Fruit fly (Drosophila melanogaster) whole organism, adult: ENCODE data around the gene Sqor.

Experiments used
- CG11617 ChIP-seq: fragments of 200-800 bp; sonication (Bioruptor generic); optimal IDR thresholded peaks from 2 replicates; lab custom pipeline; 2017; ENCODE audit warnings: mild to moderate bottlenecking, missing biosample characterization, missing genetic modification reagents, missing genetic modification characterization
- CG12768 ChIP-seq: fragments of 200-800 bp; sonication (Bioruptor generic); optimal IDR thresholded peaks from 2 replicates; lab custom pipeline; 2017; ENCODE audit warnings: missing biosample characterization, missing genetic modification characterization, mild to moderate bottlenecking, moderate library complexity, missing genetic modification reagents
- CG14711 ChIP-seq: fragments of 200-800 bp; sonication (Bioruptor generic); optimal IDR thresholded peaks from 2 replicates; lab custom pipeline; 2018; ENCODE audit warnings: missing biosample characterization, mild to moderate bottlenecking, missing genetic modification characterization, moderate library complexity
- CG1620 ChIP-seq: fragments of 200-800 bp; sonication (Bioruptor generic); optimal IDR thresholded peaks from 2 replicates; lab custom pipeline; 2016; ENCODE audit warnings: missing biosample characterization, missing genetic modification characterization
- CG33017 ChIP-seq: fragments of 200-800 bp; sonication (Bioruptor generic); optimal IDR thresholded peaks from 2 replicates; lab custom pipeline; 2018; ENCODE audit warnings: missing biosample characterization, mild to moderate bottlenecking, missing genetic modification characterization, moderate library complexity
- CG5204 ChIP-seq: fragments of 200-800 bp; sonication (Bioruptor generic); optimal IDR thresholded peaks from 2 replicates; lab custom pipeline; 2016; ENCODE audit warnings: missing biosample characterization, missing genetic modification characterization
- CG7045 ChIP-seq: fragments of 200-800 bp; sonication (Bioruptor generic); optimal IDR thresholded peaks from 2 replicates; lab custom pipeline; 2017; ENCODE audit warnings: missing biosample characterization, mild to moderate bottlenecking, missing genetic modification characterization
- CG7101 ChIP-seq: fragments of 200-800 bp; sonication (Bioruptor generic); optimal IDR thresholded peaks from 2 replicates; lab custom pipeline; 2018; ENCODE audit warnings: missing biosample characterization, mild to moderate bottlenecking, missing genetic modification characterization, moderate library complexity
- Clk ChIP-seq: fragments of 200-800 bp; sonication (Bioruptor generic); optimal IDR thresholded peaks from 2 replicates; lab custom pipeline; 2017; ENCODE audit warnings: missing biosample characterization, missing genetic modification characterization
- Crg-1 ChIP-seq: fragments of 200-800 bp; sonication (Bioruptor generic); optimal IDR thresholded peaks from 2 replicates; lab custom pipeline; 2016; ENCODE audit warnings: missing biosample characterization, missing genetic modification characterization
- Hr96 ChIP-seq: fragments of 200-800 bp; sonication (Bioruptor generic); optimal IDR thresholded peaks from 2 replicates; lab custom pipeline; 2016; ENCODE audit warnings: missing biosample characterization, missing genetic modification characterization
- Mnt ChIP-seq: fragments of 200-800 bp; sonication (Bioruptor generic); optimal IDR thresholded peaks from 2 replicates; lab custom pipeline; 2016; ENCODE audit warnings: missing biosample characterization, mild to moderate bottlenecking, missing genetic modification characterization
- bab1 ChIP-seq: fragments of 200-800 bp; sonication (Bioruptor generic); optimal IDR thresholded peaks from 3 replicates; lab custom pipeline; 2019; ENCODE audit warnings: missing biosample characterization, mild to moderate bottlenecking, missing genetic modification characterization, moderate library complexity
- cic ChIP-seq: fragments of 200-800 bp; sonication (Bioruptor generic); optimal IDR thresholded peaks from 2 replicates; lab custom pipeline; 2017; ENCODE audit warnings: missing biosample characterization, mild to moderate bottlenecking, missing genetic modification characterization, moderate library complexity
- cnc ChIP-seq, 2 experiments: fragments of >200 bp; optimal IDR thresholded peaks; 2 replicates each; lab custom pipeline; 2017
- kay ChIP-seq: fragments of 200-800 bp; sonication (Bioruptor generic); peaks from one replicate; lab custom pipeline; 2016; ENCODE audit warnings: missing biosample characterization, missing genetic modification characterization, borderline replicate concordance
- ovo ChIP-seq: fragments of 200-800 bp; sonication (Bioruptor generic); optimal IDR thresholded peaks from 2 replicates; lab custom pipeline; 2016; ENCODE audit warnings: missing biosample characterization, missing genetic modification characterization
- pad ChIP-seq: fragments of 200-800 bp; sonication (Bioruptor generic); optimal IDR thresholded peaks from 3 replicates; lab custom pipeline; 2017; ENCODE audit warnings: missing biosample characterization, missing genetic modification characterization, mild to moderate bottlenecking, moderate library complexity, missing genetic modification reagents
- tj ChIP-seq: fragments of 200-800 bp; sonication (Bioruptor generic); optimal IDR thresholded peaks from 3 replicates; lab custom pipeline; 2017; ENCODE audit warnings: missing biosample characterization, mild to moderate bottlenecking, missing genetic modification characterization, moderate library complexity
- toe ChIP-seq: fragments of 200-800 bp; sonication (Bioruptor generic); optimal IDR thresholded peaks from 2 replicates; lab custom pipeline; 2016; ENCODE audit warnings: missing biosample characterization, missing genetic modification characterization

The Sqor gene

DNA sequence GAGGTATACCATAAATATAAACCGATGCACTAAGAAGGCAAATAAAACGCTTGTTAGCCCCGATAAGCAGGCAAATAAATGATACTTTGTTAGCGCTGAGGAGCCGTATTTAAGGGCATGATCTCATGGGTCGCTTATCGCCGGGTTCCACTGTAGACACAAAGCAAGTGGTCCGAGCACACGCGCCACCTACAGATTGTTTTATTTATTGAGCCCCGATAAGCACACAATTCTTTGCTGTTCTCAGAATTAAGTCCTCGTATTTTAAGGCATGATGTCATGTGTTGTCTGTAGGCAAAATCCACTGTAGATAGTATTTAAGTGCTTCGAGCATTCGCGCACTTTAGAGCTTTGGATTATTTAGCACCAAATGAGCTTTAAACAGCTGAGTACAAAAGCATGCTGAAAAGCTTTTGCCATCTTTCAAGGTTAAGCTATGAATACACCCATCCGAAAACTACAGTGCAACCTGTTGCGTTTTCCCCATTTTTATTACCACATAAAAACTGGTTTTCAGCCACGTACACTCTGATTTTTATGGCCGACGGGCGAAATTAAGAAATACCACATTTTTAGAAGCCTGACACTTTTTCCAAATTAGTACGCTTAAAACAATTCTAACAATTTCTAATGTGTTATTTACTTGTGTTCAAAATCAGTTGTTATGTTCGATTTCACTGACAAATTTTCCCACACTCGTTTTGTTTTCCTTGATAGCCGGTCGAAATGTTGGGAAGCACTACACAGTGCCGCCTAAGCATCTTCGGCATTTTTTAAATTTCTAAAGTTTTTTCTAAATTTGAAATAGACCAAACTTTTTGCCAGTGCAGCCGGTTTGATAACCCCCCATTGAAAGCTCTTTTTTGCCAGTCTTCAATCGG, at the start of gene Sqor:
TSS of gene Sqor (plus strand) at position 732 of the 881 bp plus-strand sequence.
- TF ChIP-seq toe (peak; percentile 91), pad (GFP tag; lab: Kevin White, UChicago) (peak; percentile 82), CG1620 (GFP tag; lab: Kevin White, UChicago) (peak; percentile 78), CG14711 (peak; percentile 76), bab1 (GFP tag; lab: Kevin White, UChicago) (peak; percentile 90), Mnt (GFP tag; lab: Kevin White, UChicago) (peak; percentile 68), CG11617 (GFP tag; lab: Kevin White, UChicago) (peak; percentile 97), Hr96 (GFP tag; lab: Kevin White, UChicago) (peak; percentile 92), kay (no peak), CG7045 (GFP tag; lab: Kevin White, UChicago) (peak; percentile 92), Clk (GFP tag; lab: Kevin White, UChicago) (peak; percentile 84), CG5204 (GFP tag; lab: Kevin White, UChicago) (peak; percentile 91), CG7101 (tag; lab: Kevin White, UChicago) (peak; percentile 91), CG33017 (tag; lab: Kevin White, UChicago) (peak; percentile 89), cic (GFP tag; lab: Kevin White, UChicago) (peak; percentile 71), CG12768 (GFP tag; lab: Kevin White, UChicago) (peak; percentile 94), cnc (optimal IDR thresholded peaks at IDR 0.05; lab: Kevin White, UChicago) (no peak), Crg-1 (GFP tag; lab: Kevin White, UChicago) (peak; percentile 79), tj (GFP tag; lab: Kevin White, UChicago) (peak; percentile 77), ovo (GFP tag; lab: Kevin White, UChicago) (peak; percentile 77)

dm6 chr3L:4193730-4194649, 46.0 kb upstream of the Sqor start, which contains the start of gene CG43367:
Gene CG43367, plus strand, starts transcription at chr3L:4193993.
- TF ChIP-seq Crg-1 (GFP tag; lab: Kevin White, UChicago) (peak; percentile 19), tj (GFP tag; lab: Kevin White, UChicago) (peak; percentile 5), CG7101 (tag; lab: Kevin White, UChicago) (peak; percentile 0), bab1 (GFP tag; lab: Kevin White, UChicago) (peak; percentile 26), cic (GFP tag; lab: Kevin White, UChicago) (no peak), kay (peak; percentile 59), CG1620 (GFP tag; lab: Kevin White, UChicago) (peak; percentile 51), pad (GFP tag; lab: Kevin White, UChicago) (peak; percentile 25), cnc (optimal IDR thresholded peaks at IDR 0.05; lab: Kevin White, UChicago) (no peak)

dm6 chr3L:4204239-4204638, 35.7 kb upstream of the Sqor start, which contains the start of gene CG15005:
Gene CG15005, minus strand, starts transcription at chr3L:4204339.
- TF ChIP-seq Mnt (GFP tag; lab: Kevin White, UChicago) (no peak), CG5204 (GFP tag; lab: Kevin White, UChicago) (no peak), Crg-1 (GFP tag; lab: Kevin White, UChicago) (no peak), Hr96 (GFP tag; lab: Kevin White, UChicago) (no peak), CG7045 (GFP tag; lab: Kevin White, UChicago) (no peak), CG11617 (GFP tag; lab: Kevin White, UChicago) (no peak), toe (no peak), kay (no peak), Clk (GFP tag; lab: Kevin White, UChicago) (no peak), cnc (optimal IDR thresholded peaks at IDR 0.05; lab: Kevin White, UChicago) (no peak), tj (GFP tag; lab: Kevin White, UChicago) (no peak), bab1 (GFP tag; lab: Kevin White, UChicago) (no peak), CG12768 (GFP tag; lab: Kevin White, UChicago) (no peak), pad (GFP tag; lab: Kevin White, UChicago) (no peak), CG14711 (no peak), CG1620 (GFP tag; lab: Kevin White, UChicago) (no peak), CG7101 (tag; lab: Kevin White, UChicago) (no peak), CG33017 (tag; lab: Kevin White, UChicago) (no peak), cic (GFP tag; lab: Kevin White, UChicago) (no peak)

dm6 chr3L:4204867-4205266, 35.1 kb upstream of the Sqor start:
- TF ChIP-seq ovo (GFP tag; lab: Kevin White, UChicago) (no peak), pad (GFP tag; lab: Kevin White, UChicago) (no peak), CG7101 (tag; lab: Kevin White, UChicago) (no peak), cic (GFP tag; lab: Kevin White, UChicago) (no peak), CG14711 (no peak), CG5204 (GFP tag; lab: Kevin White, UChicago) (no peak), cnc (optimal IDR thresholded peaks at IDR 0.05; lab: Kevin White, UChicago) (no peak)

- TF ChIP-seq tj (GFP tag; lab: Kevin White, UChicago) (no peak), CG33017 (tag; lab: Kevin White, UChicago) (no peak), CG7045 (GFP tag; lab: Kevin White, UChicago) (no peak), CG11617 (GFP tag; lab: Kevin White, UChicago) (no peak), cic (GFP tag; lab: Kevin White, UChicago) (no peak), bab1 (GFP tag; lab: Kevin White, UChicago) (no peak), Hr96 (GFP tag; lab: Kevin White, UChicago) (no peak), CG7101 (tag; lab: Kevin White, UChicago) (no peak), CG5204 (GFP tag; lab: Kevin White, UChicago) (no peak), pad (GFP tag; lab: Kevin White, UChicago) (no peak)
These were observed 30.9 kb upstream of the Sqor start, which contains the start of gene Cpr64Aa for dm6 chr3L:4209078-4209477. Gene Cpr64Aa, minus strand, starts transcription at chr3L:4209178.
